Fruit fly (Drosophila melanogaster): ENCODE results near the gene Teh3.

The Teh3 gene

DNA sequence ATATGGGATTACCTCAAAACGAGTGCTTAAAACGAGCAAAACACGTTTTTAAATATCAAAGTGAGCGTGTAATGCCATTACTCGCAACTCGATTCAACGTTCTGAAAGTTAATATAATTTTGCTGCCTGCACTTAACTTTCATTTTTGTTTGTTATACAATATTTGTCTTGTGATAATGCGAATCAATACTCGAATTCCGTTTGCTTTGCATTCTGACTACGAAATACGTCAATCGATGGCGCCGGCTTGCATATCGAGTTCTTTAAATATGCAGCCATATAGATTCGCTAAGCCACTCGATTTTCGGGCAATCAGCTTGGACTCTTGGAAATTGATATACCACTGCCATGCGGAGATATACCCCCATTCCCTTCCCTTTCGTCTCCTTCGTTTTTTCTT, 36.2 kb upstream of the Teh3 start (continued):
- TF ChIP-seq Med (GFP tag) (peak; percentile 37), Tbp (GFP tag; optimal IDR thresholded peaks at IDR 0.05) (no peak), Sox100B (GFP tag; optimal IDR thresholded peaks at IDR 0.05) (peak; percentile 22), dmrt11E (tag; optimal IDR thresholded peaks at IDR 0.05) (peak; percentile 26), br (optimal IDR thresholded peaks at IDR 0.05) (no peak), CG10274 (GFP tag; optimal IDR thresholded peaks at IDR 0.05) (no peak), CG32532 (GFP tag; IDR thresholded peaks at IDR 0.05) (no peak), gro (GFP tag; optimal IDR thresholded peaks at IDR 0.05) (no peak), CG3281 (GFP tag; optimal IDR thresholded peaks at IDR 0.05) (no peak), grn (GFP tag; optimal IDR thresholded peaks at IDR 0.05) (no peak), Abd-B (GFP tag; optimal IDR thresholded peaks at IDR 0.05) (no peak), CG31441 (GFP tag; IDR thresholded peaks at IDR 0.05) (no peak), prd (optimal IDR thresholded peaks at IDR 0.05) (no peak), prd (GFP tag; IDR thresholded peaks at IDR 0.05) (no peak), trem (tag; optimal IDR thresholded peaks at IDR 0.05) (no peak), ATbp (GFP tag; optimal IDR thresholded peaks at IDR 0.05) (peak; percentile 46), zfh2 (GFP tag; optimal IDR thresholded peaks at IDR 0.05) (no peak), Dip3 (GFP tag; optimal IDR thresholded peaks at IDR 0.05) (no peak), wor (GFP tag; IDR thresholded peaks at IDR 0.05) (no peak), MTF-1 (GFP tag; optimal IDR thresholded peaks at IDR 0.05; ENCODE audit: borderline replicate concordance) (peak; percentile 10), jumu (GFP tag; optimal IDR thresholded peaks at IDR 0.05) (no peak), emc (GFP tag; optimal IDR thresholded peaks at IDR 0.05) (no peak), CG42726 (GFP tag; IDR thresholded peaks at IDR 0.05; ENCODE audit: partially characterized antibody) (no peak), Taf1 (GFP tag; IDR thresholded peaks at IDR 0.05) (no peak), CG15601 (tag; optimal IDR thresholded peaks at IDR 0.05) (no peak), tap (tag; optimal IDR thresholded peaks at IDR 0.05) (no peak), h (optimal IDR thresholded peaks at IDR 0.05) (no peak), nmo (GFP tag; optimal IDR thresholded peaks at IDR 0.05) (no peak), CHES-1-like (GFP tag; optimal IDR thresholded peaks at IDR 0.05) (no peak), oc (tag; optimal IDR thresholded peaks at IDR 0.05) (no peak), en (GFP tag; optimal IDR thresholded peaks at IDR 0.05) (no peak), klu (GFP tag; IDR thresholded peaks at IDR 0.05) (no peak), Asciz (GFP tag; optimal IDR thresholded peaks at IDR 0.05) (peak; percentile 50), stc (GFP tag; IDR thresholded peaks at IDR 0.05) (0 out of 2 replicates have a peak, but pooled peaks have one; percentile 16), Ptx1 (GFP tag; IDR thresholded peaks at IDR 0.05) (no peak), sens (GFP tag) (peak; percentile 40), CG8765 (GFP tag; IDR thresholded peaks at IDR 0.05) (no peak), Kr (GFP tag; optimal IDR thresholded peaks at IDR 0.05) (no peak), CG32767 (GFP tag; IDR thresholded peaks at IDR 0.05) (no peak), Dref (GFP tag; IDR thresholded peaks at IDR 0.05) (no peak), Hr39 (optimal IDR thresholded peaks at IDR 0.05) (no peak), Elba2 (GFP tag; optimal IDR thresholded peaks at IDR 0.05) (no peak), seq (GFP tag; IDR thresholded peaks at IDR 0.05) (no peak), ara (GFP tag; IDR thresholded peaks at IDR 0.05) (no peak), row (GFP tag; IDR thresholded peaks at IDR 0.05) (no peak), onecut (GFP tag; IDR thresholded peaks at IDR 0.05) (no peak), wek (GFP tag; optimal IDR thresholded peaks at IDR 0.05) (peak; percentile 28), danr (GFP tag; IDR thresholded peaks at IDR 0.05) (no peak), mam (GFP tag; optimal IDR thresholded peaks at IDR 0.05) (no peak), Oli (tag; optimal IDR thresholded peaks at IDR 0.05) (no peak), CG2678 (tag; optimal IDR thresholded peaks at IDR 0.05) (no peak), Hand (GFP tag; optimal IDR thresholded peaks at IDR 0.05) (no peak), CG18599 (GFP tag; optimal IDR thresholded peaks at IDR 0.05) (no peak), CG2202 (tag; optimal IDR thresholded peaks at IDR 0.05) (no peak)

All from whole organism, embryonic.